Fruit fly (Drosophila melanogaster) whole organism, embryonic: ENCODE measurements around the gene CG6414.

Experiments
- Adf1 ChIP-seq: fragments of 200-800 bp; sonication (Bioruptor generic); IDR thresholded peaks from 2 replicates; pipeline ENCODE4 v1.3.6; 2022; ENCODE audit warnings: missing biosample characterization, missing genetic modification characterization
- Atf-2 ChIP-seq: fragments of 200-800 bp; sonication (Bioruptor generic); optimal IDR thresholded peaks from 2 replicates; lab custom pipeline; 2016; ENCODE audit warnings: missing biosample characterization, missing genetic modification characterization
- B-H1 ChIP-seq: fragments of 200-800 bp; sonication (Bioruptor generic); IDR thresholded peaks from 3 replicates; pipeline ENCODE4 v1.3.6; 2022; ENCODE audit warnings: missing biosample characterization, missing genetic modification characterization
- Bdp1 ChIP-seq: fragments of 200-800 bp; sonication (Bioruptor generic); optimal IDR thresholded peaks from 3 replicates; lab custom pipeline; 2016; ENCODE audit warnings: missing biosample characterization, missing genetic modification characterization
- Blimp-1 ChIP-seq: fragments of 200-800 bp; sonication (Bioruptor generic); optimal IDR thresholded peaks from 3 replicates; lab custom pipeline; 2018; ENCODE audit warnings: missing biosample characterization, missing genetic modification characterization, mild to moderate bottlenecking, moderate library complexity, missing genetic modification reagents
- CG10321 ChIP-seq: fragments of 200-800 bp; sonication (Bioruptor generic); IDR thresholded peaks from 2 replicates; pipeline ENCODE4 v1.3.6; 2022; ENCODE audit warnings: missing biosample characterization, missing genetic modification characterization
- CG11085 ChIP-seq: fragments of 200-800 bp; sonication (Bioruptor generic); IDR thresholded peaks from 2 replicates; pipeline ENCODE4 v1.3.6; 2022; ENCODE audit warnings: missing biosample characterization, missing genetic modification characterization
- CG12155 ChIP-seq: fragments of 200-800 bp; sonication (Bioruptor generic); optimal IDR thresholded peaks from 3 replicates; lab custom pipeline; 2016; ENCODE audit warnings: missing biosample characterization, missing genetic modification characterization
- CG12769 ChIP-seq: fragments of 200-800 bp; sonication (Bioruptor generic); optimal IDR thresholded peaks from 2 replicates; lab custom pipeline; 2019; ENCODE audit warnings: missing biosample characterization, mild to moderate bottlenecking, missing genetic modification characterization, moderate library complexity
- CG13624 ChIP-seq: fragments of 200-800 bp; sonication (Bioruptor generic); optimal IDR thresholded peaks from 2 replicates; lab custom pipeline; 2016; ENCODE audit warnings: missing biosample characterization, missing genetic modification characterization
- CG15696 ChIP-seq: fragments of 200-800 bp; sonication (Bioruptor generic); optimal IDR thresholded peaks from 2 replicates; lab custom pipeline; 2019; ENCODE audit warnings: missing biosample characterization, mild to moderate bottlenecking, missing genetic modification characterization, moderate library complexity
- CG16813 ChIP-seq: fragments of 200-800 bp; sonication (Bioruptor generic); IDR thresholded peaks from 3 replicates; pipeline ENCODE4 v1.3.6; 2022; ENCODE audit warnings: missing biosample characterization, missing genetic modification characterization; ENCODE audit not compliant: partially characterized antibody
- CG17612 ChIP-seq: fragments of 200-800 bp; sonication (Bioruptor generic); IDR thresholded peaks from 2 replicates; pipeline ENCODE4 v1.3.6; 2022; ENCODE audit warnings: missing biosample characterization, missing genetic modification characterization
- CG18764 ChIP-seq: fragments of 200-800 bp; sonication (Bioruptor generic); optimal IDR thresholded peaks from 3 replicates; lab custom pipeline; 2016; ENCODE audit warnings: missing biosample characterization, missing genetic modification characterization
- CG2116 ChIP-seq: fragments of 200-800 bp; sonication (Bioruptor generic); optimal IDR thresholded peaks from 3 replicates; lab custom pipeline; 2018; ENCODE audit warnings: missing biosample characterization, mild to moderate bottlenecking, missing genetic modification characterization
- CG30020 ChIP-seq: fragments of 200-800 bp; optimal IDR thresholded peaks from 2 replicates; lab custom pipeline; 2019; ENCODE audit warnings: missing biosample characterization, mild to moderate bottlenecking, missing genetic modification characterization, moderate library complexity
- CG33557 ChIP-seq: fragments of 200-800 bp; sonication (Bioruptor generic); optimal IDR thresholded peaks from 2 replicates; lab custom pipeline; 2019; ENCODE audit warnings: missing biosample characterization, mild to moderate bottlenecking, missing genetic modification characterization, moderate library complexity
- CG4820 ChIP-seq: fragments of 200-800 bp; sonication (Bioruptor generic); optimal IDR thresholded peaks from 3 replicates; lab custom pipeline; 2016; ENCODE audit warnings: missing biosample characterization, missing genetic modification characterization
- CG7745 ChIP-seq: fragments of 200-800 bp; sonication (Bioruptor generic); optimal IDR thresholded peaks from 2 replicates; lab custom pipeline; 2018; ENCODE audit warnings: missing biosample characterization, mild to moderate bottlenecking, missing genetic modification characterization, moderate library complexity
- CG9215 ChIP-seq: fragments of 200-800 bp; sonication (Bioruptor generic); IDR thresholded peaks from 2 replicates; pipeline ENCODE4 v1.3.6; 2022; ENCODE audit warnings: missing biosample characterization, missing genetic modification characterization
- CG9437 ChIP-seq: fragments of 200-800 bp; sonication (Bioruptor generic); optimal IDR thresholded peaks from 2 replicates; lab custom pipeline; 2018; ENCODE audit warnings: missing biosample characterization, mild to moderate bottlenecking, missing genetic modification characterization
- Camta ChIP-seq: fragments of 200-800 bp; sonication (Bioruptor generic); optimal IDR thresholded peaks from 2 replicates; lab custom pipeline; 2016; ENCODE audit warnings: missing biosample characterization, missing genetic modification characterization
- Deaf1 ChIP-seq: fragments of 200-800 bp; optimal IDR thresholded peaks from 3 replicates; lab custom pipeline; 2019; ENCODE audit warnings: missing biosample characterization, mild to moderate bottlenecking, missing genetic modification characterization, moderate library complexity
- Doc3 ChIP-seq: fragments of 200-800 bp; sonication (Bioruptor generic); IDR thresholded peaks from 3 replicates; pipeline ENCODE4 v1.3.6; 2022; ENCODE audit warnings: missing biosample characterization, missing genetic modification characterization; ENCODE audit not compliant: partially characterized antibody
- ERR ChIP-seq: fragments of 200-800 bp; sonication (Bioruptor generic); optimal IDR thresholded peaks from 2 replicates; lab custom pipeline; 2016; ENCODE audit warnings: missing biosample characterization, missing genetic modification characterization
- Elba2 ChIP-seq: fragments of 200-800 bp; sonication (Bioruptor generic); optimal IDR thresholded peaks from 3 replicates; lab custom pipeline; 2016; ENCODE audit warnings: missing biosample characterization, missing genetic modification characterization
- Ets97D ChIP-seq: fragments of 200-800 bp; sonication (Bioruptor generic); optimal IDR thresholded peaks from 3 replicates; lab custom pipeline; 2016; ENCODE audit warnings: missing biosample characterization, missing genetic modification characterization
- GATAe ChIP-seq: fragments of 200-800 bp; sonication (Bioruptor generic); conservative IDR thresholded peaks from 2 replicates; pipeline ENCODE4 v1.3.6; 2022; ENCODE audit warnings: missing biosample characterization, missing genetic modification characterization
- MTF-1 ChIP-seq: fragments of 200-800 bp; sonication (Bioruptor generic); optimal IDR thresholded peaks from 2 replicates; lab custom pipeline; 2018; ENCODE audit warnings: missing biosample characterization, mild to moderate bottlenecking, missing genetic modification characterization, borderline replicate concordance
- Max ChIP-seq: fragments of 200-800 bp; sonication (Bioruptor generic); optimal IDR thresholded peaks from 2 replicates; lab custom pipeline; 2016; ENCODE audit warnings: missing biosample characterization, mild to moderate bottlenecking, missing genetic modification characterization
- Mrtf ChIP-seq: fragments of 200-800 bp; sonication (Bioruptor generic); IDR thresholded peaks from 3 replicates; pipeline ENCODE4 v1.3.6; 2022; ENCODE audit warnings: missing biosample characterization, missing genetic modification characterization
- Rx ChIP-seq: fragments of 200-800 bp; sonication (Bioruptor generic); IDR thresholded peaks from 2 replicates; pipeline ENCODE4 v1.3.6; 2022; ENCODE audit warnings: missing biosample characterization, missing genetic modification characterization
- Usf ChIP-seq: fragments of 200-800 bp; sonication (Bioruptor generic); optimal IDR thresholded peaks from 2 replicates; lab custom pipeline; 2017; ENCODE audit warnings: missing genotype, missing biosample characterization, missing genetic modification characterization
- ab ChIP-seq: fragments of 200-800 bp; sonication (Bioruptor generic); optimal IDR thresholded peaks from 2 replicates; lab custom pipeline; 2016; ENCODE audit warnings: missing biosample characterization, missing genetic modification characterization
- ase ChIP-seq: fragments of 200-800 bp; sonication (Bioruptor generic); IDR thresholded peaks from 3 replicates; pipeline ENCODE4 v1.3.6; 2022; ENCODE audit warnings: missing biosample characterization, missing genetic modification characterization
- ato ChIP-seq: fragments of 200-800 bp; sonication (Bioruptor generic); IDR thresholded peaks from 2 replicates; pipeline ENCODE4 v1.3.6; 2022; ENCODE audit warnings: missing biosample characterization, missing genetic modification characterization; ENCODE audit not compliant: partially characterized antibody
- bsh ChIP-seq, 2 experiments: fragments of 200-800 bp; sonication (Bioruptor generic); optimal IDR thresholded peaks; 2 replicates each; lab custom pipeline; 2017 to 2018; ENCODE audit warnings: mild to moderate bottlenecking in 2 of 2, missing biosample characterization in 2 of 2, missing genetic modification characterization in 2 of 2, moderate library complexity in 1 of 2
- crc ChIP-seq: fragments of 200-800 bp; sonication (Bioruptor generic); optimal IDR thresholded peaks from 2 replicates; lab custom pipeline; 2016; ENCODE audit warnings: missing biosample characterization, missing genetic modification characterization
- dmrt11E ChIP-seq: fragments of 200-800 bp; sonication (Bioruptor generic); optimal IDR thresholded peaks from 3 replicates; lab custom pipeline; 2018; ENCODE audit warnings: missing biosample characterization, mild to moderate bottlenecking, missing genetic modification characterization, moderate library complexity
- fd102C ChIP-seq: fragments of 200-800 bp; sonication (Bioruptor generic); optimal IDR thresholded peaks from 2 replicates; lab custom pipeline; 2018; ENCODE audit warnings: missing biosample characterization, mild to moderate bottlenecking, missing genetic modification characterization, moderate library complexity
- gem ChIP-seq: fragments of 200-800 bp; sonication (Bioruptor generic); optimal IDR thresholded peaks from 2 replicates; lab custom pipeline; 2019; ENCODE audit warnings: missing biosample characterization, mild to moderate bottlenecking, missing genetic modification characterization, moderate library complexity
- kni ChIP-seq: fragments of 200-800 bp; sonication (Bioruptor generic); optimal IDR thresholded peaks from 3 replicates; lab custom pipeline; 2017; ENCODE audit warnings: mild to moderate bottlenecking, missing biosample characterization, missing genetic modification reagents, missing genetic modification characterization
- lbe ChIP-seq: fragments of 200-800 bp; sonication (Bioruptor generic); optimal IDR thresholded peaks from 2 replicates; lab custom pipeline; 2016; ENCODE audit warnings: missing biosample characterization, mild to moderate bottlenecking, missing genetic modification characterization
- nom ChIP-seq: fragments of 200-800 bp; sonication (Bioruptor generic); optimal IDR thresholded peaks from 2 replicates; lab custom pipeline; 2017; ENCODE audit warnings: missing biosample characterization, missing genetic modification characterization, mild to moderate bottlenecking, moderate library complexity, missing genetic modification reagents
- peb ChIP-seq: fragments of 200-800 bp; sonication (Bioruptor generic); IDR thresholded peaks from 2 replicates; pipeline ENCODE4 v1.3.6; 2022; ENCODE audit warnings: missing biosample characterization, missing genetic modification characterization
- rib ChIP-seq: fragments of 200-800 bp; sonication (Bioruptor generic); IDR thresholded peaks from 2 replicates; pipeline ENCODE4 v1.3.6; 2022; ENCODE audit warnings: missing biosample characterization, missing genetic modification characterization
- sc ChIP-seq, 3 experiments: fragments of >200 bp in 2 of 3; fragments of 200-800 bp in 1 of 3; sonication (Bioruptor generic) in 1 of 3; optimal IDR thresholded peaks; 2 replicates in 2 of 3; 3 replicates in 1 of 3; lab custom pipeline; 2017; ENCODE audit warnings: mild to moderate bottlenecking in 1 of 3, missing biosample characterization in 1 of 3, missing genetic modification characterization in 1 of 3, missing genetic modification reagents in 1 of 3
- sug ChIP-seq: fragments of 200-800 bp; optimal IDR thresholded peaks from 2 replicates; lab custom pipeline; 2019; ENCODE audit warnings: missing biosample characterization, mild to moderate bottlenecking, missing genetic modification characterization, moderate library complexity
- tio ChIP-seq: fragments of 200-800 bp; sonication (Bioruptor generic); optimal IDR thresholded peaks from 2 replicates; lab custom pipeline; 2017; ENCODE audit warnings: missing biosample characterization, missing genetic modification characterization, inconsistent platforms

Gene CG6414

DNA sequence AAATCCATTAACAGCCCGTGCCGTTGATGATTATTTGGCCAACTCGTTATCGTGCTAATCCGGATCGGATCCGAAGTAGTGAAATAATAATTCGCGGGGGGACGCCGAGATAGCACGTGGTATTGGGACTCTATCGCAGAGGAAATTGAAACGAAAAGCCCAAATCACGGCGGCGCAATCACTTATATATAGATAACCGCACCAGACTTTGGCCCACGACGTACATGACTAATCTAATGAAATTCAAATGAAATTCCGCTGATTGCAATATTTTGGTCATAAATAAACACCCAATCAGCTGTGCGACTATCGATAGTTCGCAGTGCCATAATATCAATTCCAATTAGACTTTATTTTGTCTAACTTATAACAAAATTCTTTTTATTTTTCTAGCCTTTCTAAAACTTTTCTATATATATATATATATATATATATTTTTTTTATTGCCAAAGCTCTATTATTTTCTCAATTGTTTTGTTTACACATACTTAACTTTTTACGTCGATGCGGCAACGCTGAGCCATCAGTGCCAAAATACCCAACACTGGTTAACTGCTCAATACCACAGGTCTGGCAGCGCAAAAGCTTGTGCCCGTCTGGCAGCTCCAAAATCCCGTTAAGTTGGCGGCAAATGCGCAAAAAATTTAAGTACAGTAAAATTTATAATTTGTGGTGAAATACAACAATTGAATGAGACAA lies 2.7 kb downstream of the CG6414 start, which contains the start of gene CG6428 (continued):
- TF ChIP-seq nom (GFP tag; lab: Kevin White, UChicago): no peak
- peak; percentile 59 for TF ChIP-seq CG2116 (GFP tag; lab: Kevin White, UChicago)
- no peak for TF ChIP-seq gem
- no peak for TF ChIP-seq Bdp1 (GFP tag; lab: Kevin White, UChicago)
- peak; percentile 12 for TF ChIP-seq CG9437
- TF ChIP-seq rib: no peak
- peak; percentile 13 for TF ChIP-seq CG15696 (tag; lab: Kevin White, UChicago)
- no peak for TF ChIP-seq Rx (GFP tag; lab: Robert Waterston, UW)
- no peak for TF ChIP-seq Deaf1 (tag; lab: Kevin White, UChicago)
- peak in 1 of 2 experiments; percentile 26 for TF ChIP-seq bsh (GFP tag; optimal IDR thresholded peaks at IDR 0.05; lab: Kevin White, UChicago)
- TF ChIP-seq CG4820 (GFP tag; lab: Kevin White, UChicago): no peak
- TF ChIP-seq ERR (GFP tag; lab: Kevin White, UChicago): no peak
- no peak for TF ChIP-seq kni (GFP tag; lab: Kevin White, UChicago)
- no peak for TF ChIP-seq Max (GFP tag; lab: Kevin White, UChicago)
- TF ChIP-seq tio (GFP tag; lab: Kevin White, UChicago): no peak
- TF ChIP-seq peb (GFP tag; lab: Robert Waterston, UW): no peak
- TF ChIP-seq CG12155 (GFP tag; lab: Kevin White, UChicago): peak; percentile 44
- no peak for TF ChIP-seq Camta (GFP tag; lab: Kevin White, UChicago)
- no peak for TF ChIP-seq crc (GFP tag; lab: Kevin White, UChicago)
- no peak for TF ChIP-seq CG10321 (GFP tag; lab: Robert Waterston, UW)
- no peak for TF ChIP-seq CG17612 (GFP tag; lab: Robert Waterston, UW)
- TF ChIP-seq Blimp-1 (GFP tag; lab: Kevin White, UChicago): no peak
- peak; percentile 9 for TF ChIP-seq ato (GFP tag; lab: Robert Waterston, UW)
- no peak for TF ChIP-seq ab
- no peak for TF ChIP-seq ase (GFP tag; lab: Robert Waterston, UW)
- peak; percentile 99 for TF ChIP-seq sug
- TF ChIP-seq GATAe: peak; percentile 56
- peak; percentile 57; the same call in 1 of the 3 replicates for TF ChIP-seq Doc3 (GFP tag; lab: Robert Waterston, UW)
- no peak for TF ChIP-seq CG12769
- TF ChIP-seq MTF-1 (GFP tag; lab: Kevin White, UChicago): no peak
- TF ChIP-seq CG9215: no peak
- TF ChIP-seq Elba2 (GFP tag; lab: Kevin White, UChicago): peak; percentile 12
- peak; percentile 7 for TF ChIP-seq Usf (GFP tag; lab: Kevin White, UChicago)
- no peak for TF ChIP-seq Mrtf (GFP tag; lab: Robert Waterston, UW)
- TF ChIP-seq Adf1 (GFP tag; lab: Robert Waterston, UW): no peak; the same call in 1 of the 2 replicates
- peak; percentile 10 for TF ChIP-seq CG33557
- TF ChIP-seq CG18764: no peak
- peak; percentile 19 for TF ChIP-seq dmrt11E (tag; lab: Kevin White, UChicago)
- no peak for TF ChIP-seq B-H1 (GFP tag; lab: Robert Waterston, UW)
- TF ChIP-seq CG16813 (GFP tag; lab: Robert Waterston, UW): peak; percentile 65
- no peak for TF ChIP-seq sc (optimal IDR thresholded peaks at IDR 0.05; lab: Kevin White, UChicago)
- TF ChIP-seq sc (GFP tag; optimal IDR thresholded peaks at IDR 0.05; lab: Kevin White, UChicago): no peak
- TF ChIP-seq lbe: no peak
- peak; percentile 70 for TF ChIP-seq Ets97D
- no peak for TF ChIP-seq fd102C (GFP tag; lab: Kevin White, UChicago)
- no peak for TF ChIP-seq Atf-2
- TF ChIP-seq CG30020 (tag; lab: Kevin White, UChicago): no peak
- TF ChIP-seq CG7745 (tag; lab: Kevin White, UChicago): no peak
- TF ChIP-seq CG13624 (GFP tag; lab: Kevin White, UChicago): peak; percentile 31
- TF ChIP-seq CG11085 (GFP tag; lab: Robert Waterston, UW): no peak
